Worm (Caenorhabditis elegans): ENCODE measurements around the gene M04D8.7.

The M04D8.7 gene

DNA sequence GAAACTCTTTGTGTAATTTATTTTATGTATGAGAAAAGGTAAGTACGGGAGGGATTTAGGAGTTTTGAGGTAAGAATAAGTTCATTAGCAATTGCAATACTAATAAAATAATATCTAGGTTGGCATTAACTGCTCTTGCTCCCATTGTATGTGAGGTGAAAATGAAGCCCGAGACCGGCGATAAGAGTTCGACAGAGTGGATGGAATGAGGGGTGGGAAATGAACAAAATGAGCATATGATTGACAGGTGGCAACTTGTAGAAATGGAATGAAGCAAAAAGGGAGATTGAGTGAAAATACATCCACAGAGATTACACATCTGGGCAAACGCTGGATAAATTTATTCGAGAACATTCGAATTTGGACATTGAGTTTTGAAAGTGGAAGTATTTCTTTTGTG is 41.5 kb downstream of the M04D8.7 start:
- TF ChIP-seq unc-62 (GFP tag; optimal IDR thresholded peaks at IDR 0.05) = no peak

DNA sequence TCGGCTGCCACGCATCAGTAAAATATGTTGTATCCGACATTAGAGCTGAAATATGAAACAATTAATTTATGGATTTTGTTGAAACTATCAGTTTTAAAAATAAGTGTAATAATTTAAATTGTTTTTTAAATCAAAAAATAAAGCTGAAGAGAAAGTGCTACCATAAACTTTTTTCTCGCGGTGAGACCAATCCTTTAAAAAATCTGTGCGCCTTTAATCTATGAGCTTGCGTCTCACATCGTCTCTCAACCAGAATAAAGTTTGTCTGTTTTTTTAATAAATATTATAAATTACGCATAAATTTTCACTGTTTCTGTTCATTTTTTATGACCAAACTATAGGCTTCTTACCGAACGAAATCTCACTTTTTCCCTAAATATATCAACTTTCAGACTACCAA is 46.0 kb downstream of the M04D8.7 start, which contains the start of gene T16H12.3:
TSS of gene T16H12.3 (minus strand) at position 51 of the 400 bp plus-strand sequence.
- TF ChIP-seq unc-62 (GFP tag; optimal IDR thresholded peaks at IDR 0.05) = no peak

DNA sequence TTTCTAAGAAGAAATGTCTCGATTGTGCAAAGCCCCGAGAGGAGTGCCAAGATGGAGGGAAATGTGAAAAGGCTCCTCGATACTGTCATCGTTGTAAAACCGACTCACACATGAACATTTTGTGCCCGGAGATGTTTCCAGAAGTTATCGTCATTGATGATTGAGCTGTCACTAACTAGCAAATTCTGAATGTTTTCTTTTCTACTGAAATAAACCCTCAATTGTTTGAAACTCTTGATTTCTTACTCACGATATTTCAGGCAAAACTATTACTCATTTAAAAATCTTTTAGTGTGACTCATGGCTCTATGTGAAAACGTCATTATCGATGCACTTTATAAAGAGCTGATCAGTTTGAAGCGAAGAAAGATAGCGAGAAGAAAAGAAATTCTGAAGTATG is 47.9 kb downstream of the M04D8.7 start, which contains the start of gene T16H12.13:
TSS of gene T16H12.13 (plus strand) at position 301 of the 400 bp plus-strand sequence.
- no peak for TF ChIP-seq unc-62 (GFP tag; optimal IDR thresholded peaks at IDR 0.05)

DNA sequence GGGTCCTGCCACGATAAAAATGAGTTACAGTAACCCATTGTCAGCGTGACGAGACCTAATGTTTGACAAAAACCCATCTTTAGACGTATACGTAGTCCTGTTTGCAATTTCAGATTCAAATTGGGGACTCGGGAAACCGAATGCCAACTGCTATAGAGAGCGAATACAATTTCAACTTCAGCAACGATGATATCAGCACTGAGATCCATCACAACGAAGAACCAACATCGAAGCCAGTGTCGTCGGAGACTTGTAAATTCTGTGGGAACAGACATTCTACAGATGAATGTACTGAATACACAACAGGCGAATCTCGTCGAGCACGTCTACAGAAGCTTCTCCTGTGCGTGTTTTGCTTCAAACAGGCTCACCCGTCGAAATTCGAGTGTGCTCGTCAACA is 48.3 kb downstream of the M04D8.7 start:
- TF ChIP-seq unc-62 (GFP tag; optimal IDR thresholded peaks at IDR 0.05) = no peak

DNA sequence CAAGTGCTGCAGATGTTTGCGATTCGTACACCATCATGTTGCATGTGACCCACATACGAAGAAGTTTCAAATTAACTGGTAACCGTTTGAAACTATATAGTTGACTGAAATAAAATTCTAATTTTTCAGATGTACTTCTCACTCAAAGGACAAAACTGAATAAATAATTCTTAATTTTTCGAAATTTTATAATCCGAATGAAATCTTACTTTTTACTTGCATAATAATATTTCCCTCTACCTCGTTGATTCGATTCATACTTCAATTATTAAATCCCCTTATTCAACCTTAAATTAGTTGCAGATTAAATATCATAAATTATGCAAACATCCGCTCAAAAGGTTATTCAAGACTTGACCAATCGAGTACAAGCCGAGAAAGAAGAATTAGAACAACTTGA is 48.7 kb downstream of the M04D8.7 start, which contains the start of gene T16H12.2:
TSS of gene T16H12.2 (plus strand) at position 301 of the 400 bp plus-strand sequence.
- TF ChIP-seq unc-62 (GFP tag; optimal IDR thresholded peaks at IDR 0.05) = no peak

Measured in whole organism, dauer.